Worm (Caenorhabditis elegans): ENCODE results near the gene F42A10.7.

The F42A10.7 gene

ce11 chrIII:6139328-6139727 lies 39.2 kb downstream of the F42A10.7 start:
- TF ChIP-seq hmg-4 (GFP tag; optimal IDR thresholded peaks at IDR 0.05) = no peak
- TF ChIP-seq tra-4 (tag; optimal IDR thresholded peaks at IDR 0.05) = no peak
- TF ChIP-seq hnd-1 (tag; optimal IDR thresholded peaks at IDR 0.05) = no peak
- no peak for TF ChIP-seq tbx-37 (GFP tag; conservative IDR thresholded peaks at IDR 0.05)
- TF ChIP-seq flt-1 (GFP tag; IDR thresholded peaks at IDR 0.05) = no peak
- no peak for TF ChIP-seq pes-1 (GFP tag; IDR thresholded peaks at IDR 0.05)
- no peak for TF ChIP-seq ceh-13 (GFP tag; optimal IDR thresholded peaks at IDR 0.05)
- TF ChIP-seq ets-7 (tag; optimal IDR thresholded peaks at IDR 0.05) = no peak
- TF ChIP-seq tbx-11 (GFP tag; IDR thresholded peaks at IDR 0.05) = no peak
- no peak for TF ChIP-seq B0310.2 (tag; optimal IDR thresholded peaks at IDR 0.05)
- TF ChIP-seq scrt-1 (GFP tag; IDR thresholded peaks at IDR 0.05) = no peak
- no peak for TF ChIP-seq F13C5.2 (tag; optimal IDR thresholded peaks at IDR 0.05)

ce11 chrIII:6138457-6138856 lies 40.0 kb downstream of the F42A10.7 start:
- TF ChIP-seq flt-1 (GFP tag; IDR thresholded peaks at IDR 0.05) (no peak), hmg-4 (GFP tag; optimal IDR thresholded peaks at IDR 0.05) (peak; percentile 59), tra-4 (tag; optimal IDR thresholded peaks at IDR 0.05) (no peak), aly-1 (tag; optimal IDR thresholded peaks at IDR 0.05) (peak; percentile 23), ceh-36 (tag; optimal IDR thresholded peaks at IDR 0.05) (peak; percentile 47)

- TF ChIP-seq pes-1 (GFP tag; IDR thresholded peaks at IDR 0.05) = 0 out of 2 replicates have a peak, but pooled peaks have one; percentile 45
- TF ChIP-seq sea-1 (GFP tag; conservative IDR thresholded peaks at IDR 0.05) = no peak
Observed at ce11 chrIII:6137431-6137830, 41.1 kb downstream of the F42A10.7 start.

ce11 chrIII:6136178-6136577 lies 42.3 kb downstream of the F42A10.7 start, which contains the start of gene mvk-1:
TSS of gene mvk-1 (minus strand) at chrIII:6136278.
- no peak for TF ChIP-seq tbx-37 (GFP tag; conservative IDR thresholded peaks at IDR 0.05)
- TF ChIP-seq hnd-1 (tag; optimal IDR thresholded peaks at IDR 0.05) = no peak
- no peak for TF ChIP-seq tra-4 (tag; optimal IDR thresholded peaks at IDR 0.05)

ce11 chrIII:6135211-6135610 lies 43.3 kb downstream of the F42A10.7 start:
- TF ChIP-seq hmg-4 (GFP tag; optimal IDR thresholded peaks at IDR 0.05) = peak; percentile 22
- TF ChIP-seq tbx-11 (GFP tag; IDR thresholded peaks at IDR 0.05) = no peak
- 0 out of 2 replicates have a peak, but pooled peaks have one; percentile 16 for TF ChIP-seq sea-1 (GFP tag; conservative IDR thresholded peaks at IDR 0.05)
- TF ChIP-seq ets-7 (tag; optimal IDR thresholded peaks at IDR 0.05) = no peak

ce11 chrIII:6134111-6134510 lies 44.4 kb downstream of the F42A10.7 start:
- TF ChIP-seq tbx-37 (GFP tag; conservative IDR thresholded peaks at IDR 0.05) (no peak), ets-7 (tag; optimal IDR thresholded peaks at IDR 0.05) (no peak), hnd-1 (tag; optimal IDR thresholded peaks at IDR 0.05) (no peak), B0310.2 (tag; optimal IDR thresholded peaks at IDR 0.05) (no peak), tra-4 (tag; optimal IDR thresholded peaks at IDR 0.05) (no peak), pes-1 (GFP tag; IDR thresholded peaks at IDR 0.05) (no peak), F13C5.2 (tag; optimal IDR thresholded peaks at IDR 0.05) (no peak), ceh-13 (GFP tag; optimal IDR thresholded peaks at IDR 0.05) (no peak), flt-1 (GFP tag; IDR thresholded peaks at IDR 0.05) (no peak), scrt-1 (GFP tag; IDR thresholded peaks at IDR 0.05) (no peak)

ce11 chrIII:6133389-6133789 lies 45.1 kb downstream of the F42A10.7 start:
- TF ChIP-seq F13C5.2 (tag; optimal IDR thresholded peaks at IDR 0.05) (peak; percentile 62), hmbx-1 (tag; optimal IDR thresholded peaks at IDR 0.05) (peak; percentile 57), ceh-36 (tag; optimal IDR thresholded peaks at IDR 0.05) (peak; percentile 39), tbx-11 (GFP tag; IDR thresholded peaks at IDR 0.05) (0 out of 2 replicates have a peak, but pooled peaks have one; percentile 14)

ce11 chrIII:6132068-6132467 lies 46.4 kb downstream of the F42A10.7 start:
- TF ChIP-seq scrt-1 (GFP tag; IDR thresholded peaks at IDR 0.05) = no peak
- TF ChIP-seq F13C5.2 (tag; optimal IDR thresholded peaks at IDR 0.05) = no peak
- TF ChIP-seq sea-1 (GFP tag; conservative IDR thresholded peaks at IDR 0.05) = no peak
- TF ChIP-seq flt-1 (GFP tag; IDR thresholded peaks at IDR 0.05) = no peak
- TF ChIP-seq aly-1 (tag; optimal IDR thresholded peaks at IDR 0.05) = no peak
- TF ChIP-seq hmbx-1 (tag; optimal IDR thresholded peaks at IDR 0.05) = no peak
- TF ChIP-seq ceh-36 (tag; optimal IDR thresholded peaks at IDR 0.05) = no peak
- no peak for TF ChIP-seq B0310.2 (tag; optimal IDR thresholded peaks at IDR 0.05)
- TF ChIP-seq hmg-4 (GFP tag; optimal IDR thresholded peaks at IDR 0.05) = no peak
- no peak for TF ChIP-seq ama-1 (optimal IDR thresholded peaks at IDR 0.05)
- no peak for TF ChIP-seq hnd-1 (tag; optimal IDR thresholded peaks at IDR 0.05)
- no peak for TF ChIP-seq ceh-13 (GFP tag; optimal IDR thresholded peaks at IDR 0.05)
- no peak for TF ChIP-seq ets-7 (tag; optimal IDR thresholded peaks at IDR 0.05)
- TF ChIP-seq tra-4 (tag; optimal IDR thresholded peaks at IDR 0.05) = no peak
- no peak for TF ChIP-seq tbx-37 (GFP tag; conservative IDR thresholded peaks at IDR 0.05)
- no peak for TF ChIP-seq pes-1 (GFP tag; IDR thresholded peaks at IDR 0.05)
